Worm (Caenorhabditis elegans) whole organism, L3 larva: ENCODE measurements around the gene Y51A2B.16.

ENCODE experiments used
- nhr-237 ChIP-seq: fragments of 150-350 bp; optimal IDR thresholded peaks from 2 replicates; lab custom pipeline; 2014; ENCODE audit warnings: missing biosample characterization, missing genetic modification characterization
- snpc-4 ChIP-seq: fragments of 150-350 bp; optimal IDR thresholded peaks from 2 replicates; lab custom pipeline; 2014; ENCODE audit warnings: missing biosample characterization, missing genetic modification characterization

DNA sequence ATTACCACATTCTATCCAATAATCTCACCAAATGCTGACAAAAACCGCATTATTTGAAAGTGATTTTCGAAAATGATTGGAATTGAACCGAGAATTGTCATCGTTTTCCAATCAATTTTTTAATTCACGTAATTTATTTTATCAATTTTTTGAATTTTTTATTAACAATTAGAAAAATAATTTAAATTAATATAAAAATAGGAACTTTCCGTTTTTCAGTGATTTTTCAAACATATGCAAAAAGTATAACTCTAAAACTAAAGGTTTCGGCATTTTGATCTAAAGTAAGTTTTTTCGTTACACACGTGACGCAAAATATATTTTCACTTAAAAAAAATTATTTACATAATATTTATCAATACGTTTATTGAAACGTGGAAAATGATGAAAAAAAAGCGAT is 3.5 kb downstream of the Y51A2B.16 start, which contains the start of gene Y51A2B.6:
- TF ChIP-seq nhr-237: no peak
- TF ChIP-seq snpc-4: no peak
